Worm (Caenorhabditis elegans): ENCODE measurements around the gene ZK1321.1.

- no peak for TF ChIP-seq T22C8.4 (GFP tag; IDR thresholded peaks at IDR 0.05)
- no peak for TF ChIP-seq cog-1 (tag; optimal IDR thresholded peaks at IDR 0.05)
Observed at ce11 chrII:9753056-9753455, 774 bp upstream of the ZK1321.1 start, which contains the start of gene Y53C12B.7.
